Worm (Caenorhabditis elegans): Measurements from ENCODE around the gene Y81G3A.2.

- TF ChIP-seq ttx-3 (tag; optimal IDR thresholded peaks at IDR 0.05) = no peak
- TF ChIP-seq ceh-22 (tag; optimal IDR thresholded peaks at IDR 0.05) = no peak
- no peak for TF ChIP-seq npax-4 (tag; optimal IDR thresholded peaks at IDR 0.05)
- TF ChIP-seq K02D7.2 (tag; optimal IDR thresholded peaks at IDR 0.05) = no peak
- TF ChIP-seq ztf-16 (tag; optimal IDR thresholded peaks at IDR 0.05) = no peak
- TF ChIP-seq hlh-30 (tag; optimal IDR thresholded peaks at IDR 0.05; ENCODE audit: insufficient read depth) = no peak
These were observed 44.0 kb upstream of the Y81G3A.2 start, which contains the start of gene F18A11.3 for ce11 chrII:13036717-13037116.
